Fruit fly (Drosophila melanogaster): Measurements from ENCODE around the gene CG18549.

CG18549 gene

dm6 chr3R:12406235-12407196 lies 42.6 kb upstream of the CG18549 start, which contains the start of gene CG5167 (continued):
- TF ChIP-seq CG10959 (GFP tag; IDR thresholded peaks at IDR 0.05), result no peak
- TF ChIP-seq CG8944 (GFP tag; optimal IDR thresholded peaks at IDR 0.05), result no peak
- no peak for TF ChIP-seq Dfd (GFP tag; optimal IDR thresholded peaks at IDR 0.05)
- no peak for TF ChIP-seq ems (GFP tag; optimal IDR thresholded peaks at IDR 0.05)
- TF ChIP-seq CG10366 (GFP tag; IDR thresholded peaks at IDR 0.05), result no peak
- peak; percentile 49; the same call in 1 of the 2 replicates for TF ChIP-seq vvl (GFP tag; IDR thresholded peaks at IDR 0.05)
- TF ChIP-seq gcm (GFP tag; optimal IDR thresholded peaks at IDR 0.05), result peak; percentile 19
- TF ChIP-seq slbo (GFP tag; IDR thresholded peaks at IDR 0.05), result no peak; the same call in 1 of the 2 replicates
- TF ChIP-seq CG4707 (GFP tag; optimal IDR thresholded peaks at IDR 0.05), result no peak
- no peak for TF ChIP-seq hth (optimal IDR thresholded peaks at IDR 0.05)
- peak; percentile 34 for TF ChIP-seq CG30403 (GFP tag; optimal IDR thresholded peaks at IDR 0.05)
- TF ChIP-seq CG1647 (GFP tag; optimal IDR thresholded peaks at IDR 0.05), result no peak
- TF ChIP-seq Dip2 (GFP tag; IDR thresholded peaks at IDR 0.05), result no peak
- TF ChIP-seq CG9215 (GFP tag; IDR thresholded peaks at IDR 0.05), result no peak
- no peak for TF ChIP-seq Atf3 (GFP tag; optimal IDR thresholded peaks at IDR 0.05)
- TF ChIP-seq crp (GFP tag; optimal IDR thresholded peaks at IDR 0.05), result no peak
- TF ChIP-seq cad (GFP tag; optimal IDR thresholded peaks at IDR 0.05), result no peak
- no peak for TF ChIP-seq Atf-2 (GFP tag; optimal IDR thresholded peaks at IDR 0.05)
- peak; percentile 19 for TF ChIP-seq CG7556 (GFP tag; optimal IDR thresholded peaks at IDR 0.05)
- TF ChIP-seq CG6683 (GFP tag; optimal IDR thresholded peaks at IDR 0.05), result no peak
- TF ChIP-seq org-1 (GFP tag; optimal IDR thresholded peaks at IDR 0.05), result no peak
- TF ChIP-seq CG3065 (GFP tag; optimal IDR thresholded peaks at IDR 0.05), result no peak
- no peak for TF ChIP-seq D (optimal IDR thresholded peaks at IDR 0.05)
- no peak for TF ChIP-seq D (GFP tag; optimal IDR thresholded peaks at IDR 0.05)
- TF ChIP-seq CG10274 (GFP tag; optimal IDR thresholded peaks at IDR 0.05), result no peak
- no peak for TF ChIP-seq br (optimal IDR thresholded peaks at IDR 0.05)
- peak; percentile 51 for TF ChIP-seq D19A (tag; optimal IDR thresholded peaks at IDR 0.05)
- TF ChIP-seq fd3F (GFP tag; optimal IDR thresholded peaks at IDR 0.05), result peak; percentile 3
- no peak for TF ChIP-seq Sry-β (GFP tag; optimal IDR thresholded peaks at IDR 0.05)
- TF ChIP-seq Hr3 (GFP tag; optimal IDR thresholded peaks at IDR 0.05), result no peak
- TF ChIP-seq p53 (GFP tag; optimal IDR thresholded peaks at IDR 0.05), result no peak
- TF ChIP-seq chif (GFP tag; optimal IDR thresholded peaks at IDR 0.05), result no peak
- peak; percentile 16; the same call in 1 of the 2 replicates for TF ChIP-seq lmd (GFP tag; IDR thresholded peaks at IDR 0.05)
- TF ChIP-seq CG2875 (GFP tag; optimal IDR thresholded peaks at IDR 0.05), result no peak
- TF ChIP-seq odd (GFP tag; optimal IDR thresholded peaks at IDR 0.05), result peak; percentile 3
- TF ChIP-seq B-H1 (GFP tag; IDR thresholded peaks at IDR 0.05), result peak; percentile 11; the same call in 1 of the 3 replicates
- no peak for TF ChIP-seq CG11504 (tag; optimal IDR thresholded peaks at IDR 0.05)
- TF ChIP-seq CG9797 (GFP tag; optimal IDR thresholded peaks at IDR 0.05), result no peak
- no peak for TF ChIP-seq ATbp (GFP tag; optimal IDR thresholded peaks at IDR 0.05)
- TF ChIP-seq CG42726 (GFP tag; IDR thresholded peaks at IDR 0.05; ENCODE audit: partially characterized antibody), result no peak
- peak; percentile 38 for TF ChIP-seq CG12155 (GFP tag; optimal IDR thresholded peaks at IDR 0.05)
- TF ChIP-seq NC2α (GFP tag; optimal IDR thresholded peaks at IDR 0.05), result no peak
- TF ChIP-seq bbx (GFP tag; IDR thresholded peaks at IDR 0.05; ENCODE audit: partially characterized antibody), result 0 out of 2 replicates have a peak, but pooled peaks have one; percentile 22
- TF ChIP-seq Eip74EF (GFP tag; optimal IDR thresholded peaks at IDR 0.05), result no peak
- no peak for TF ChIP-seq CG16815 (GFP tag; optimal IDR thresholded peaks at IDR 0.05)
- no peak for TF ChIP-seq CG14050 (GFP tag; IDR thresholded peaks at IDR 0.05)
- TF ChIP-seq cas (GFP tag; IDR thresholded peaks at IDR 0.05), result no peak
- TF ChIP-seq stwl (tag; optimal IDR thresholded peaks at IDR 0.05), result peak; percentile 60
- peak; percentile 59 for TF ChIP-seq CG9727 (GFP tag; optimal IDR thresholded peaks at IDR 0.05)

Data from whole organism, embryonic.